Worm (Caenorhabditis elegans): Measurements from ENCODE around the gene tag-131.

Gene tag-131

DNA sequence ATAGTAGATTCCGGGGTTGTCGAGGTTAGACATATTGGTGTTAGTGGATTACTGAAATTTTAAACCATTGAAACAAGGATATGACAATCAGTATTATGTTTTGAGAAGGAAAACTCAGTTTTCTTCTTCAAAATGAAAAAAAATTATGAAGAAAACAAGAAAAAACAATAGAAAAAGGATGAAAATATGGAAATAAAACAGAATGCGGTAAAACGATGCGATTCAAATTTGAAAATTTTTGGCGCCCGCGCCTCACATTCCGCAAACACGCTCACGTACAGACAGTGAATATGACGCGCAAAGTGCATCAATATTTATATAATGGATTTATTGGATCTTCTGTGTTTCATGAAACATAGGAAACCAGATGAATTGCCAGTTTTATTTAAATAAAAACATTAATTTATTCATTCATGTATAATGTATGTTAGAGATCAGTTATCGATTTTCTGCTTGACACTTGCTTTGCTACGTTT lies 26.2 kb upstream of the tag-131 start, which contains the start of gene mcm-5 (continued):
- TF ChIP-seq nhr-11 (tag; optimal IDR thresholded peaks at IDR 0.05) = no peak
- no peak for TF ChIP-seq alr-1 (tag; optimal IDR thresholded peaks at IDR 0.05; ENCODE audit: borderline replicate concordance)
- TF ChIP-seq nhr-76 (tag; optimal IDR thresholded peaks at IDR 0.05) = no peak
- peak; percentile 86 for TF ChIP-seq F16B12.6 (tag; optimal IDR thresholded peaks at IDR 0.05)
- peak; percentile 66 for TF ChIP-seq mep-1 (tag; optimal IDR thresholded peaks at IDR 0.05)
- TF ChIP-seq egl-27 (tag; optimal IDR thresholded peaks at IDR 0.05) = no peak
- TF ChIP-seq sup-37 (GFP tag; optimal IDR thresholded peaks at IDR 0.05) = no peak
- no peak for TF ChIP-seq efl-3 (GFP tag; optimal IDR thresholded peaks at IDR 0.05)
- no peak for TF ChIP-seq hpl-2 (GFP tag; optimal IDR thresholded peaks at IDR 0.05)
- no peak for TF ChIP-seq mef-2 (tag; optimal IDR thresholded peaks at IDR 0.05)
- peak; percentile 28 for TF ChIP-seq nhr-90 (tag; optimal IDR thresholded peaks at IDR 0.05; ENCODE audit: poor library complexity)
- TF ChIP-seq fkh-10 (GFP tag; optimal IDR thresholded peaks at IDR 0.05) = no peak
- TF ChIP-seq nhr-28 (tag; optimal IDR thresholded peaks at IDR 0.05) = no peak
- TF ChIP-seq lin-15B (tag; optimal IDR thresholded peaks at IDR 0.05) = peak; percentile 3
- TF ChIP-seq tlp-1 (tag; optimal IDR thresholded peaks at IDR 0.05) = no peak
- no peak for TF ChIP-seq fos-1 (tag; optimal IDR thresholded peaks at IDR 0.05)
- TF ChIP-seq tbx-2 (tag; optimal IDR thresholded peaks at IDR 0.05) = no peak
- TF ChIP-seq swsn-7 (tag; optimal IDR thresholded peaks at IDR 0.05) = peak; percentile 34
- peak; percentile 49 for TF ChIP-seq skn-1 (tag; optimal IDR thresholded peaks at IDR 0.05)
- TF ChIP-seq ceh-63 (GFP tag; optimal IDR thresholded peaks at IDR 0.05) = no peak

DNA sequence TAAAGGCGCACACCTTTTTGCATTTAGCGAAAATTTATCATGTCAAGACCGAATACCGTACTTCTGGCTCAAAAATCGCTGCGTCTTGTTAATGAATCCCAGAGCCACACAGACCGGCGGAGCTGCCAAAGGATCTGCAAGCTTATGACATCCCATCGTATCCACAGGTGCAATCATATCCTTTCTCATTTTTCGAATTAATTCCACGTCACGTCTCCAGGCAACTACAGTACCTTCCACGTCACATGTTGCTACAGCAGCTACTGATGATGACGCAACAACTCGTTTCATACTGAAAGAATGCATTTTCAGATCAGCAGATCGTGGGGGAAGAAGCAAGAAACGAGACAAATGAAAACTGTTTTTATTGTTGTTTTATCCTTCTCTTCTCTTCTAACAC lies 24.4 kb upstream of the tag-131 start, which contains the start of gene R10E4.6:
Gene R10E4.6, plus strand, starts transcription at position 301 of the 400 bp plus-strand sequence.
- TF ChIP-seq aha-1 (tag; optimal IDR thresholded peaks at IDR 0.05) (no peak), lin-35 (GFP tag; optimal IDR thresholded peaks at IDR 0.05) (no peak), pag-3 (tag; optimal IDR thresholded peaks at IDR 0.05; ENCODE audit: borderline replicate concordance, insufficient read depth) (no peak), unc-130 (tag; optimal IDR thresholded peaks at IDR 0.05) (no peak), C34B4.2 (tag; optimal IDR thresholded peaks at IDR 0.05) (no peak), fkh-10 (GFP tag; optimal IDR thresholded peaks at IDR 0.05) (no peak)

DNA sequence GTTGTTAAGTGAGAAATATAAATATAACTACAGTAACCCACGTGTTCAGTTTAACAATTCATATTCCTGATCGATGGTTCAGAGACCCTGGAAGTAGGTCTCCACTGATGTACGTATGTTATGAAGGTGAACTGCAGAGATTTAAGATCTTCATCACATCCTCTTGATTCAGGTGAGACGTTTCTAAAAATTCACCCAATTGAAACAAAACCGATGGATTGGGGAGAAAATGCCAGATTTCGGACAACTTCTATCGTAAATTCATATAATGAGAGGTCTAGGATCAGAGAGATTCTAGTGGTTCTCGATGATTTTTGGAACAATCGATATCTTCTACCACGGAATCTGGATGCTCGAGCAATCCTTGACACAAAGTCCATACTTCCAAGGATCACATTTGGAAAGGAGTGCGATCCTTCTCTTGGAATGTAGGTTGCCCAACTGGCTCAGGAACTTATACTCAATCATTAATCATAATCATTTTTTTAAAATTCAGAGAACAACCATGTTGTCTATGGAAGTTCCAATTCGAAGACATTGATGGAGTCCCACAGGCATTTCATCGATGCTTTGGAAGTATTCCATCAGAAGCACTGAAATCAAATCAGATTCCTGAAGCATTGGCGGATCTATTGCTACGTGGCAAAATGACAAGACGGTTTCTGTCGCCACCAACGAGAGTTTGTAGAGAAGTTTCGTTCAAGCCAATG lies 23.2 kb upstream of the tag-131 start, which contains the start of the genes nth-1 and R10E4.7:
Gene nth-1, minus strand, starts transcription at position 101 of the 710 bp plus-strand sequence.
Gene R10E4.7, plus strand, starts transcription at position 660 of the 710 bp plus-strand sequence.
- no peak for TF ChIP-seq nhr-47 (tag; optimal IDR thresholded peaks at IDR 0.05)
- TF ChIP-seq vab-15 (tag; optimal IDR thresholded peaks at IDR 0.05) = no peak
- TF ChIP-seq nhr-12 (tag; optimal IDR thresholded peaks at IDR 0.05) = no peak
- no peak for TF ChIP-seq ceh-82 (tag; optimal IDR thresholded peaks at IDR 0.05)
- TF ChIP-seq tbx-2 (tag; optimal IDR thresholded peaks at IDR 0.05) = no peak
- TF ChIP-seq egl-13 (tag; optimal IDR thresholded peaks at IDR 0.05) = no peak
- no peak for TF ChIP-seq C16A3.4 (tag; optimal IDR thresholded peaks at IDR 0.05)
- TF ChIP-seq fos-1 (tag; optimal IDR thresholded peaks at IDR 0.05) = no peak
- TF ChIP-seq efl-1 (optimal IDR thresholded peaks at IDR 0.05) = no peak
- TF ChIP-seq efl-1 (GFP tag; optimal IDR thresholded peaks at IDR 0.05 in 1 of 2) = no peak
- no peak for TF ChIP-seq mdl-1 (tag; optimal IDR thresholded peaks at IDR 0.05)
- TF ChIP-seq hlh-4 (tag; optimal IDR thresholded peaks at IDR 0.05) = no peak
- no peak for TF ChIP-seq unc-30 (tag; optimal IDR thresholded peaks at IDR 0.05)
- TF ChIP-seq hlh-17 (GFP tag; optimal IDR thresholded peaks at IDR 0.05; ENCODE audit: borderline replicate concordance) = no peak
